Fruit fly (Drosophila melanogaster) whole organism, pupa: Measurements from ENCODE around the gene Sf3b1.

Experiments used
- CG10348 ChIP-seq: fragments of 200-800 bp; sonication (Bioruptor generic); IDR thresholded peaks from 2 replicates; pipeline ENCODE4 v1.3.6; 2022; ENCODE audit warnings: missing biosample characterization, missing genetic modification characterization
- CG12605 ChIP-seq: fragments of 200-800 bp; sonication (Bioruptor generic); IDR thresholded peaks from 2 replicates; pipeline ENCODE4 v1.3.6; 2022; ENCODE audit warnings: missing biosample characterization, missing genetic modification characterization
- CG13204 ChIP-seq: fragments of 200-800 bp; sonication (Bioruptor generic); optimal IDR thresholded peaks from 2 replicates; lab custom pipeline; 2018; ENCODE audit warnings: missing biosample characterization, mild to moderate bottlenecking, missing genetic modification characterization, moderate library complexity
- CG14655 ChIP-seq: fragments of 200-800 bp; sonication (Bioruptor generic); optimal IDR thresholded peaks from 3 replicates; lab custom pipeline; 2017; ENCODE audit warnings: mild to moderate bottlenecking, missing biosample characterization, missing genetic modification reagents, missing genetic modification characterization
- CG15710 ChIP-seq: fragments of 200-800 bp; sonication (Bioruptor generic); optimal IDR thresholded peaks from 2 replicates; lab custom pipeline; 2018; ENCODE audit warnings: missing biosample characterization, mild to moderate bottlenecking, missing genetic modification characterization, moderate library complexity
- CG17806 ChIP-seq: fragments of 200-800 bp; sonication (Bioruptor generic); optimal IDR thresholded peaks from 2 replicates; lab custom pipeline; 2018; ENCODE audit warnings: missing biosample characterization, mild to moderate bottlenecking, missing genetic modification characterization, moderate library complexity
- CG32121 ChIP-seq: fragments of 200-800 bp; sonication (Bioruptor generic); IDR thresholded peaks from 2 replicates; pipeline ENCODE4 v1.3.6; 2022; ENCODE audit warnings: missing biosample characterization, missing genetic modification characterization
- CG34367 ChIP-seq: fragments of 200-800 bp; sonication (Bioruptor generic); optimal IDR thresholded peaks from 2 replicates; lab custom pipeline; 2018; ENCODE audit warnings: missing biosample characterization, mild to moderate bottlenecking, missing genetic modification characterization
- CG4496 ChIP-seq: fragments of 200-800 bp; sonication (Bioruptor generic); IDR thresholded peaks from 3 replicates; pipeline ENCODE4 v1.3.6; 2022; ENCODE audit warnings: missing biosample characterization, missing genetic modification characterization
- CG8159 ChIP-seq: fragments of 200-800 bp; sonication (Bioruptor generic); optimal IDR thresholded peaks from 3 replicates; lab custom pipeline; 2018; ENCODE audit warnings: missing biosample characterization, mild to moderate bottlenecking, missing genetic modification characterization, moderate library complexity
- CG8301 ChIP-seq: fragments of 200-800 bp; sonication (Bioruptor generic); optimal IDR thresholded peaks from 2 replicates; lab custom pipeline; 2018; ENCODE audit warnings: missing biosample characterization, mild to moderate bottlenecking, missing genetic modification characterization
- CG9948 ChIP-seq: fragments of 200-800 bp; sonication (Bioruptor generic); optimal IDR thresholded peaks from 2 replicates; lab custom pipeline; 2018; ENCODE audit warnings: missing biosample characterization, mild to moderate bottlenecking, missing genetic modification characterization, moderate library complexity
- D1 ChIP-seq: fragments of 200-800 bp; sonication (Bioruptor generic); optimal IDR thresholded peaks from 2 replicates; lab custom pipeline; 2018; ENCODE audit warnings: missing biosample characterization, mild to moderate bottlenecking, missing genetic modification characterization, moderate library complexity
- EcR ChIP-seq: fragments of 200-800 bp; sonication (Bioruptor generic); optimal IDR thresholded peaks from 3 replicates; lab custom pipeline; 2019; ENCODE audit warnings: missing biosample characterization, missing genetic modification characterization, mild to moderate bottlenecking, moderate library complexity, missing genetic modification reagents
- Ets98B ChIP-seq: fragments of 200-800 bp; sonication (Bioruptor generic); IDR thresholded peaks from 2 replicates; pipeline ENCODE4 v1.3.6; 2022; ENCODE audit warnings: missing biosample characterization, missing genetic modification characterization
- Pif1A ChIP-seq: fragments of 200-800 bp; sonication (Bioruptor generic); optimal IDR thresholded peaks from 3 replicates; lab custom pipeline; 2016; ENCODE audit warnings: missing biosample characterization, missing genetic modification characterization
- Pif1B ChIP-seq: fragments of 200-800 bp; sonication (Bioruptor generic); optimal IDR thresholded peaks from 3 replicates; lab custom pipeline; 2016; ENCODE audit warnings: missing biosample characterization, missing genetic modification characterization
- Snoo ChIP-seq: fragments of 200-800 bp; sonication (Bioruptor generic); optimal IDR thresholded peaks from 3 replicates; lab custom pipeline; 2017; ENCODE audit warnings: missing biosample characterization, mild to moderate bottlenecking, missing genetic modification characterization, inconsistent platforms
- fd96Ca ChIP-seq: fragments of 200-800 bp; sonication (Bioruptor generic); IDR thresholded peaks from 3 replicates; pipeline ENCODE4 v1.3.6; 2022; ENCODE audit warnings: missing biosample characterization, missing genetic modification characterization
- gl ChIP-seq: fragments of 200-800 bp; sonication (Bioruptor generic); optimal IDR thresholded peaks from 2 replicates; lab custom pipeline; 2018; ENCODE audit warnings: missing biosample characterization, mild to moderate bottlenecking, missing genetic modification characterization
- rn ChIP-seq: fragments of 200-800 bp; sonication (Bioruptor generic); IDR thresholded peaks from 2 replicates; pipeline ENCODE4 v1.3.6; 2022; ENCODE audit warnings: missing biosample characterization, missing genetic modification characterization

Gene Sf3b1

DNA sequence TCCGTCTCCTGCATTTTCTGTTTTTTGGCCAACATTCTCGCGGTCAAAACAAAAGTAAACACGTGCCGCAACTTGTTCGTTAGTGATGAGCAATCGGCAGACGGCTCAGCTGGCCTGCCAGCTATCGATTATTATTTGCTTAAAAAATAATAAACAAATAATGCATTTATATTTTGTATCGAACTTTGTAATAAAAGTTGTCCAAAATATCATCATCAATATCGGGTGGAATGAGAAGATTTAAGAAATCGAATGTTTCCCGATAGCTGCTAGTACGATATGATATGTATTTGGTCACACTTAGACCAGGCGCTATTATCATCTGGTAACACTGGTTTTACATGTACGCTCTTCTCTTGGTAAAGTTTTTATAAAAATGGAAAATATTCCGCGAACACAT, at the start of gene Sf3b1, which contains the start of gene Nle:
Sf3b1 (plus strand) TSS at position 311 of the 400 bp plus-strand sequence.
Nle (minus strand) TSS at position 92 of the 400 bp plus-strand sequence.
- TF ChIP-seq CG34367 (tag; lab: Kevin White, UChicago) (no peak), CG8159 (tag; lab: Kevin White, UChicago) (no peak), CG17806 (tag; lab: Kevin White, UChicago) (peak; percentile 7), CG12605 (GFP tag; lab: Robert Waterston, UW) (no peak), CG15710 (tag; lab: Kevin White, UChicago) (peak; percentile 34), Snoo (tag; lab: Kevin White, UChicago) (no peak), Ets98B (GFP tag; lab: Robert Waterston, UW) (no peak)

DNA sequence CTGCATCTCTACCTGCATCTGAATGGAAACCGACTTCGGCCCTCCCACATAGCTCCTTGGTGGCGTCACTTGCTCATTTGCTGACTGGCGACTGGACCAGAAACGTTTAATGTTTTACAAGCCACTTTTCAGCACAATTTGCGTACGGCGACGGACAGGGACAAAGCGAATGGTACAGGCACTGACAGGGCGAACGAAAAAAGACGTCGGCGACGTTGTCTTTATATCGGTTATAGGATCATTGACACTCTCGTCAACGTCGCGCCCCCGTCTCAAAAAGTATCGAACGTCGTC, 49.6 kb upstream of the Sf3b1 start:
- TF ChIP-seq EcR (no peak), CG14655 (GFP tag; lab: Kevin White, UChicago) (no peak), rn (GFP tag; lab: Robert Waterston, UW) (no peak), Pif1B (GFP tag; lab: Kevin White, UChicago) (no peak), CG13204 (GFP tag; lab: Kevin White, UChicago) (no peak), CG12605 (GFP tag; lab: Robert Waterston, UW) (no peak), Ets98B (GFP tag; lab: Robert Waterston, UW) (no peak), CG8301 (tag; lab: Kevin White, UChicago) (no peak), CG15710 (tag; lab: Kevin White, UChicago) (no peak), D1 (tag; lab: Kevin White, UChicago) (no peak), gl (no peak)

dm6 chr2L:518979-519891, 48.9 kb upstream of the Sf3b1 start:
- no peak for TF ChIP-seq CG9948 (tag; lab: Kevin White, UChicago)
- TF ChIP-seq CG13204 (GFP tag; lab: Kevin White, UChicago): peak; percentile 34
- no peak for TF ChIP-seq Pif1B (GFP tag; lab: Kevin White, UChicago)
- TF ChIP-seq CG8159 (tag; lab: Kevin White, UChicago): peak; percentile 15
- no peak for TF ChIP-seq CG8301 (tag; lab: Kevin White, UChicago)
- no peak for TF ChIP-seq gl
- no peak for TF ChIP-seq CG15710 (tag; lab: Kevin White, UChicago)
- peak; percentile 24 for TF ChIP-seq EcR
- TF ChIP-seq CG4496 (GFP tag; lab: Robert Waterston, UW): no peak
- TF ChIP-seq fd96Ca: no peak

- TF ChIP-seq CG9948 (tag; lab: Kevin White, UChicago): peak; percentile 33
- TF ChIP-seq CG8159 (tag; lab: Kevin White, UChicago): peak; percentile 40
- no peak for TF ChIP-seq D1 (tag; lab: Kevin White, UChicago)
- no peak for TF ChIP-seq fd96Ca
- peak; percentile 64 for TF ChIP-seq Pif1B (GFP tag; lab: Kevin White, UChicago)
- no peak for TF ChIP-seq rn (GFP tag; lab: Robert Waterston, UW)
- TF ChIP-seq CG34367 (tag; lab: Kevin White, UChicago): peak; percentile 31
- no peak for TF ChIP-seq CG14655 (GFP tag; lab: Kevin White, UChicago)
- TF ChIP-seq Ets98B (GFP tag; lab: Robert Waterston, UW): no peak
- no peak for TF ChIP-seq CG13204 (GFP tag; lab: Kevin White, UChicago)
- TF ChIP-seq CG8301 (tag; lab: Kevin White, UChicago): no peak
- no peak; the same call in 1 of the 2 replicates for TF ChIP-seq CG32121
- peak; percentile 68 for TF ChIP-seq Pif1A (GFP tag; lab: Kevin White, UChicago)
- TF ChIP-seq CG17806 (tag; lab: Kevin White, UChicago): peak; percentile 25
- TF ChIP-seq CG12605 (GFP tag; lab: Robert Waterston, UW): no peak
- peak; percentile 65 for TF ChIP-seq Snoo (tag; lab: Kevin White, UChicago)
- no peak for TF ChIP-seq EcR
- TF ChIP-seq CG15710 (tag; lab: Kevin White, UChicago): peak; percentile 49
- no peak for TF ChIP-seq gl
- TF ChIP-seq CG4496 (GFP tag; lab: Robert Waterston, UW): no peak
- no peak for TF ChIP-seq CG10348
Measured at dm6 chr2L:520331-521000, 47.7 kb upstream of the Sf3b1 start.

DNA sequence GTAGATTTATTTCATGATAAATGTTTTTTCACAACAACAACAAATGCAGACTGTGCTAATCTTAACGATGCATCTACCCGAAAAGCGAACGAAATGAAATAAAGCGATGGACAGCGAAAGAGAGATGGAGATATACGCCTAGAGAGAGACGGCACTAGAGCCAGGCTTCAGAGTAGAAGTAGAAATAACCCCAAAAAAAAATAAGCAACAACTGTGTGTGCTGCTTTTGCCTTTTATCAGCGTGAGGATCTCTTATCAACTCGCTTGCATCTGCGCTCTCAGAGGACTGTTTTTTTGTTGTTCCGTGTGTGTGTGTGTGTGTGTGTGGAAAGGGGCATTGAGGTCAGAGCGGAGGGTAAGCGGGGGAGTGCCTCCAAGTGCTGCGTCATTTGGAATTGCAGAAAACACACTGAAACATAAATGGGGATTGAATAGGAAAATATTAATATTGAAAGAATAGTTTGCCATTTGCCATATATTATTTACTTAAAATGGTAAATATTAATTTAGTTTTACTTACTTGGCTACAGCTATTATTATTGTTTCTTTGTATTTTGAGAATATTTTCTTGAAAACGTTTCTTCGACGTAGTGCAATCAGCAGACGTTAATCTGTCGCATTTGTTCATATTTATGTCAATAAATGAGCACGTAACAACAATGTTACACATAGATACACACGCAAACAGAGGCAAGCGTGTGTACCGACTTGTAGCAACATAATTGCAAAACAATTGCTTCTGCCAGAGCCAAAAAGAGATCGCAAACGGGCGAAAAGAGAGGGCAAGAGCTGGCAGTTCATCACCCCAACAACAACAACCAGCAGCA, 46.9 kb upstream of the Sf3b1 start:
- TF ChIP-seq gl: no peak
- TF ChIP-seq CG12605 (GFP tag; lab: Robert Waterston, UW): no peak
- no peak for TF ChIP-seq CG15710 (tag; lab: Kevin White, UChicago)
- no peak for TF ChIP-seq CG9948 (tag; lab: Kevin White, UChicago)
